Worm (Caenorhabditis elegans) whole organism, L1 larva: ENCODE results near the gene syp-2.

ENCODE experiments used
- C04F5.9 ChIP-seq: sonication (generic microtip); optimal IDR thresholded peaks from 2 replicates; lab custom pipeline; 2016; ENCODE audit warnings: missing genetic modification characterization, missing compliant biosample characterization
- C34B4.2 ChIP-seq: sonication (generic microtip); optimal IDR thresholded peaks from 2 replicates; lab custom pipeline; 2017; ENCODE audit warnings: mild to moderate bottlenecking, missing genetic modification characterization, missing compliant biosample characterization
- Y116A8C.19 ChIP-seq: sonication (generic microtip); optimal IDR thresholded peaks from 2 replicates; lab custom pipeline; 2016; ENCODE audit warnings: missing compliant biosample characterization, missing genetic modification characterization, borderline replicate concordance
- aly-2 ChIP-seq: fragments of 150-350 bp; optimal IDR thresholded peaks from 2 replicates; lab custom pipeline; 2014; ENCODE audit warnings: missing biosample characterization, missing genetic modification characterization
- ama-1 ChIP-seq: fragments of 150-350 bp; optimal IDR thresholded peaks from 2 replicates; lab custom pipeline; 2014
- blmp-1 ChIP-seq: fragments of 150-350 bp; optimal IDR thresholded peaks from 2 replicates; lab custom pipeline; 2014; ENCODE audit warnings: missing biosample characterization, missing genetic modification characterization
- ceh-63 ChIP-seq: fragments of 200-800 bp; sonication (Bioruptor generic); optimal IDR thresholded peaks from 2 replicates; lab custom pipeline; 2018; ENCODE audit warnings: mild to moderate bottlenecking, missing genetic modification characterization, missing compliant biosample characterization
- ceh-82 ChIP-seq, 3 experiments: fragments of 150-350 bp in 1 of 3; sonication (generic microtip) in 2 of 3; optimal IDR thresholded peaks; 2 replicates each; lab custom pipeline; 2014 to 2017; ENCODE audit warnings: missing biosample characterization in 3 of 3, missing genetic modification characterization in 3 of 3
- ceh-88 ChIP-seq: fragments of 200-800 bp; sonication (Bioruptor generic); IDR thresholded peaks from 2 replicates; pipeline ENCODE4 v1.3.6; 2022; ENCODE audit warnings: missing genetic modification characterization, missing compliant biosample characterization
- ces-1 ChIP-seq: fragments of 150-350 bp; optimal IDR thresholded peaks from 2 replicates; lab custom pipeline; 2014; ENCODE audit warnings: missing biosample characterization, missing genetic modification reagents, missing genetic modification characterization
- dpl-1 ChIP-seq, 3 experiments: fragments of 150-350 bp in 2 of 3; sonication (generic microtip) in 1 of 3; optimal IDR thresholded peaks; 2 replicates each; lab custom pipeline; 2014 to 2017; ENCODE audit warnings: missing biosample characterization in 3 of 3, missing genetic modification characterization in 3 of 3, missing genetic modification reagents in 3 of 3
- dsc-1 ChIP-seq: sonication (generic microtip); optimal IDR thresholded peaks from 2 replicates; lab custom pipeline; 2016; ENCODE audit warnings: mild to moderate bottlenecking, missing genetic modification characterization, missing compliant biosample characterization
- efl-1 ChIP-seq, 4 experiments: fragments of 150-350 bp; optimal IDR thresholded peaks in 3 of 4; peaks in 1 of 4; 1 replicate in 1 of 4; 2 replicates in 3 of 4; lab custom pipeline; 2014; ENCODE audit warnings: missing biosample characterization in 2 of 4, missing genetic modification characterization in 2 of 4, missing genetic modification reagents in 2 of 4
- efl-3 ChIP-seq: fragments of 200-800 bp; sonication (Bioruptor generic); optimal IDR thresholded peaks from 2 replicates; lab custom pipeline; 2018; ENCODE audit warnings: mild to moderate bottlenecking, missing genetic modification characterization, missing compliant biosample characterization
- egl-27 ChIP-seq, 2 experiments: fragments of 150-350 bp in 1 of 2; sonication (generic microtip); optimal IDR thresholded peaks; 3 replicates each; lab custom pipeline; 2017 to 2018; ENCODE audit warnings: missing biosample characterization in 2 of 2, missing genetic modification characterization in 2 of 2, missing genetic modification reagents in 2 of 2
- elt-3 ChIP-seq, 6 experiments: fragments of 150-350 bp in 1 of 6; sonication (generic microtip); optimal IDR thresholded peaks; 2 replicates each; lab custom pipeline; 2017 to 2018; ENCODE audit warnings: missing biosample characterization in 6 of 6, missing genetic modification characterization in 6 of 6, inconsistent platforms in 1 of 6
- ets-5 ChIP-seq: fragments of 200-800 bp; sonication (Bioruptor generic); IDR thresholded peaks from 2 replicates; pipeline ENCODE4 v1.3.6; 2022; ENCODE audit warnings: missing genetic modification characterization, missing compliant biosample characterization
- fkh-10 ChIP-seq: sonication (generic microtip); optimal IDR thresholded peaks from 2 replicates; lab custom pipeline; 2017; ENCODE audit warnings: missing biosample characterization, missing genetic modification reagents, missing genetic modification characterization
- fkh-8 ChIP-seq: sonication (generic microtip); optimal IDR thresholded peaks from 2 replicates; lab custom pipeline; 2016; ENCODE audit warnings: mild to moderate bottlenecking, missing genetic modification characterization, missing compliant biosample characterization
- fos-1 ChIP-seq: fragments of 150-350 bp; optimal IDR thresholded peaks from 2 replicates; lab custom pipeline; 2014; ENCODE audit warnings: missing biosample characterization, missing genetic modification characterization
- grh-1 ChIP-seq: fragments of 200-800 bp; sonication (Bioruptor generic); IDR thresholded peaks from 2 replicates; pipeline ENCODE4 v1.3.6; 2022; ENCODE audit warnings: missing genetic modification reagents, missing genetic modification characterization, missing compliant biosample characterization
- isw-1 ChIP-seq: fragments of 200-800 bp; sonication (Bioruptor generic); IDR thresholded peaks from 2 replicates; pipeline ENCODE4 v1.3.6; 2022; ENCODE audit warnings: missing genetic modification characterization, missing compliant biosample characterization
- lin-14 ChIP-seq: fragments of 200-800 bp; sonication (Bioruptor generic); optimal IDR thresholded peaks from 2 replicates; lab custom pipeline; 2018; ENCODE audit warnings: mild to moderate bottlenecking, missing genetic modification characterization, moderate library complexity, missing compliant biosample characterization
- lin-15B ChIP-seq: fragments of 150-350 bp; sonication (generic microtip); optimal IDR thresholded peaks from 3 replicates; lab custom pipeline; 2014; ENCODE audit warnings: missing biosample characterization, missing genetic modification characterization
- lin-39 ChIP-seq: fragments of 150-350 bp; optimal IDR thresholded peaks from 2 replicates; lab custom pipeline; 2014; ENCODE audit warnings: missing biosample characterization, missing genetic modification reagents, missing genetic modification characterization
- lsy-2 ChIP-seq, 2 experiments: fragments of 150-350 bp; optimal IDR thresholded peaks; 2 replicates each; lab custom pipeline; 2014; ENCODE audit warnings: missing biosample characterization in 2 of 2, missing genetic modification characterization in 2 of 2
- mef-2 ChIP-seq: fragments of 150-350 bp; optimal IDR thresholded peaks from 2 replicates; lab custom pipeline; 2014; ENCODE audit warnings: missing biosample characterization, missing genetic modification characterization
- nhr-11 ChIP-seq: fragments of 150-350 bp; optimal IDR thresholded peaks from 2 replicates; lab custom pipeline; 2014; ENCODE audit warnings: missing biosample characterization, missing genetic modification characterization
- nhr-19 ChIP-seq: fragments of 200-800 bp; sonication (Bioruptor generic); conservative IDR thresholded peaks from 2 replicates; pipeline ENCODE4 v1.3.6; 2022; ENCODE audit warnings: missing genetic modification characterization, missing compliant biosample characterization
- nhr-20 ChIP-seq: sonication (generic microtip); optimal IDR thresholded peaks from 2 replicates; lab custom pipeline; 2016; ENCODE audit warnings: mild to moderate bottlenecking, missing genetic modification characterization, missing compliant biosample characterization
- nhr-237 ChIP-seq: fragments of 150-350 bp; optimal IDR thresholded peaks from 2 replicates; lab custom pipeline; 2014; ENCODE audit warnings: missing biosample characterization, missing genetic modification characterization
- nhr-71 ChIP-seq: sonication (generic microtip); optimal IDR thresholded peaks from 2 replicates; lab custom pipeline; 2016; ENCODE audit warnings: mild to moderate bottlenecking, missing genetic modification characterization, moderate library complexity, missing compliant biosample characterization
- nhr-85 ChIP-seq: sonication (generic microtip); peaks from one replicate; lab custom pipeline; 2016; ENCODE audit warnings: missing genetic modification characterization, inconsistent platforms, missing compliant biosample characterization
- nhr-90 ChIP-seq: sonication (generic microtip); optimal IDR thresholded peaks from 2 replicates; lab custom pipeline; 2016; ENCODE audit warnings: mild to moderate bottlenecking, missing genetic modification characterization, missing compliant biosample characterization; ENCODE audit not compliant: poor library complexity
- pax-3 ChIP-seq: fragments of 200-800 bp; sonication (Bioruptor generic); optimal IDR thresholded peaks from 2 replicates; lab custom pipeline; 2018; ENCODE audit warnings: mild to moderate bottlenecking, missing genetic modification characterization, moderate library complexity, missing compliant biosample characterization
- pqm-1 ChIP-seq: sonication (generic microtip); optimal IDR thresholded peaks from 3 replicates; lab custom pipeline; 2017; ENCODE audit warnings: missing biosample characterization, missing genetic modification characterization
- rnt-1 ChIP-seq: sonication (generic microtip); optimal IDR thresholded peaks from 2 replicates; lab custom pipeline; 2016; ENCODE audit warnings: mild to moderate bottlenecking, missing genetic modification characterization, moderate library complexity, missing compliant biosample characterization
- snpc-4 ChIP-seq: fragments of 150-350 bp; optimal IDR thresholded peaks from 2 replicates; lab custom pipeline; 2014; ENCODE audit warnings: missing biosample characterization, missing genetic modification characterization
- snu-23 ChIP-seq: sonication (generic microtip); optimal IDR thresholded peaks from 2 replicates; lab custom pipeline; 2016; ENCODE audit warnings: missing genetic modification characterization, missing compliant biosample characterization
- swsn-7 ChIP-seq: sonication (generic microtip); optimal IDR thresholded peaks from 2 replicates; lab custom pipeline; 2016; ENCODE audit warnings: missing genetic modification characterization, missing compliant biosample characterization
- tlp-1 ChIP-seq: fragments of 150-350 bp; optimal IDR thresholded peaks from 2 replicates; lab custom pipeline; 2014; ENCODE audit warnings: missing biosample characterization, missing genetic modification characterization
- unc-62 ChIP-seq: fragments of 150-350 bp; optimal IDR thresholded peaks from 2 replicates; lab custom pipeline; 2014; ENCODE audit warnings: missing biosample characterization, missing genetic modification reagents, missing genetic modification characterization
- unc-86 ChIP-seq: sonication (generic microtip); optimal IDR thresholded peaks from 2 replicates; lab custom pipeline; 2016; ENCODE audit warnings: missing genetic modification characterization, missing compliant biosample characterization
- xbp-1 ChIP-seq: sonication (generic microtip); optimal IDR thresholded peaks from 2 replicates; lab custom pipeline; 2016; ENCODE audit warnings: missing genetic modification characterization, missing compliant biosample characterization
- zip-4 ChIP-seq: fragments of 200-800 bp; sonication (Bioruptor generic); optimal IDR thresholded peaks from 2 replicates; lab custom pipeline; 2018; ENCODE audit warnings: mild to moderate bottlenecking, missing genetic modification characterization, moderate library complexity, missing compliant biosample characterization
- ztf-4 ChIP-seq: fragments of 150-350 bp; optimal IDR thresholded peaks from 2 replicates; lab custom pipeline; 2014; ENCODE audit warnings: missing biosample characterization, missing genetic modification characterization

syp-2 gene

ce11 chrV:5582308-5582707 is 46.0 kb downstream of the syp-2 start:
- TF ChIP-seq lin-14 (GFP tag; lab: Kevin White, UChicago), result peak; percentile 63
- no peak for TF ChIP-seq C04F5.9 (tag; lab: Kevin White, UChicago)
- TF ChIP-seq mef-2 (tag; lab: Kevin White, UChicago), result no peak
- TF ChIP-seq unc-62 (GFP tag; lab: Kevin White, UChicago), result no peak
- TF ChIP-seq fos-1, result no peak
- TF ChIP-seq nhr-237 (tag; lab: Kevin White, UChicago), result no peak
- no peak for TF ChIP-seq ama-1 (lab: Kevin White, UChicago)
- no peak for TF ChIP-seq dsc-1 (tag; lab: Kevin White, UChicago)
- TF ChIP-seq Y116A8C.19 (tag; lab: Kevin White, UChicago), result no peak
- TF ChIP-seq lin-39, result no peak
- TF ChIP-seq elt-3 (tag; optimal IDR thresholded peaks at IDR 0.05; lab: Kevin White, UChicago), result no peak
- no peak for TF ChIP-seq nhr-19 (GFP tag; lab: Robert Waterston, UW)
- TF ChIP-seq nhr-71 (tag; lab: Kevin White, UChicago), result no peak
- no peak for TF ChIP-seq snu-23 (GFP tag; lab: Kevin White, UChicago)
- no peak for TF ChIP-seq ceh-88 (GFP tag; lab: Robert Waterston, UW)
- TF ChIP-seq fkh-10 (GFP tag; lab: Kevin White, UChicago), result peak; percentile 3
- no peak for TF ChIP-seq snpc-4
- no peak for TF ChIP-seq zip-4 (GFP tag; lab: Kevin White, UChicago)
- TF ChIP-seq ceh-82 (tag; optimal IDR thresholded peaks at IDR 0.05; lab: Kevin White, UChicago), result peak in 1 of 3 experiments; percentile 20
- TF ChIP-seq blmp-1 (tag; lab: Kevin White, UChicago), result no peak
- TF ChIP-seq tlp-1 (tag; lab: Kevin White, UChicago), result no peak
- peak; percentile 5 for TF ChIP-seq ces-1
- TF ChIP-seq nhr-11, result no peak
- no peak for TF ChIP-seq nhr-90 (tag; lab: Kevin White, UChicago)
- no peak for TF ChIP-seq nhr-20 (tag; lab: Kevin White, UChicago)
- no peak for TF ChIP-seq aly-2 (tag; lab: Kevin White, UChicago)
- no peak for TF ChIP-seq rnt-1 (tag; lab: Kevin White, UChicago)
- TF ChIP-seq isw-1, result no peak
- no peak for TF ChIP-seq dpl-1 (GFP tag; optimal IDR thresholded peaks at IDR 0.05; lab: Kevin White, UChicago)
- TF ChIP-seq ztf-4 (tag; lab: Kevin White, UChicago), result no peak
- TF ChIP-seq xbp-1 (tag; lab: Kevin White, UChicago), result no peak
- no peak for TF ChIP-seq lsy-2 (tag; optimal IDR thresholded peaks at IDR 0.05; lab: Kevin White, UChicago)
- TF ChIP-seq efl-1 (optimal IDR thresholded peaks at IDR 0.05; lab: Kevin White, UChicago), result no peak
- TF ChIP-seq efl-1 (GFP tag; optimal IDR thresholded peaks at IDR 0.05 in 1 of 2; lab: Kevin White, UChicago), result peak in 1 of 2 experiments; percentile 88
- TF ChIP-seq ceh-63 (GFP tag; lab: Kevin White, UChicago), result no peak
- no peak for TF ChIP-seq fkh-8 (tag; lab: Kevin White, UChicago)
- no peak for TF ChIP-seq efl-3 (GFP tag; lab: Kevin White, UChicago)
- TF ChIP-seq grh-1 (GFP tag; lab: Robert Waterston, UW), result no peak
- no peak for TF ChIP-seq nhr-85 (tag; lab: Kevin White, UChicago)
- TF ChIP-seq pax-3 (tag; lab: Kevin White, UChicago), result no peak
- no peak for TF ChIP-seq ets-5
- no peak for TF ChIP-seq egl-27 (tag; optimal IDR thresholded peaks at IDR 0.05; lab: Kevin White, UChicago)
- TF ChIP-seq swsn-7 (tag; lab: Kevin White, UChicago), result no peak
- no peak for TF ChIP-seq pqm-1 (tag; lab: Kevin White, UChicago)

ce11 chrV:5582860-5583259 is 46.6 kb downstream of the syp-2 start:
- TF ChIP-seq unc-86 (tag; lab: Kevin White, UChicago), result no peak
- no peak for TF ChIP-seq isw-1
- TF ChIP-seq zip-4 (GFP tag; lab: Kevin White, UChicago), result no peak
- no peak for TF ChIP-seq C34B4.2 (tag; lab: Kevin White, UChicago)
- no peak for TF ChIP-seq fkh-10 (GFP tag; lab: Kevin White, UChicago)
- TF ChIP-seq egl-27 (tag; optimal IDR thresholded peaks at IDR 0.05; lab: Kevin White, UChicago), result no peak
- TF ChIP-seq lin-15B, result no peak
- TF ChIP-seq ets-5, result no peak
- TF ChIP-seq nhr-85 (tag; lab: Kevin White, UChicago), result no peak
- TF ChIP-seq rnt-1 (tag; lab: Kevin White, UChicago), result no peak
- no peak for TF ChIP-seq lsy-2 (tag; optimal IDR thresholded peaks at IDR 0.05; lab: Kevin White, UChicago)
